Worm (Caenorhabditis elegans) whole organism, young adult: ENCODE results near the gene dyf-3.

Experiments
- B0261.1 ChIP-seq: sonication (generic microtip); optimal IDR thresholded peaks from 2 replicates; lab custom pipeline; 2016; ENCODE audit warnings: mild to moderate bottlenecking, missing genetic modification characterization, moderate library complexity, missing compliant biosample characterization
- F37B4.10 ChIP-seq: fragments of 200-800 bp; sonication (Bioruptor generic); IDR thresholded peaks from 2 replicates; pipeline ENCODE4 v1.3.6; 2022; ENCODE audit warnings: missing genetic modification characterization, missing compliant biosample characterization
- F39B2.1 ChIP-seq: fragments of 200-800 bp; sonication (Bioruptor generic); IDR thresholded peaks from 2 replicates; pipeline ENCODE4 v1.3.6; 2022; ENCODE audit warnings: missing genetic modification reagents, missing genetic modification characterization, missing compliant biosample characterization
- F55B11.4 ChIP-seq: sonication (generic microtip); optimal IDR thresholded peaks from 2 replicates; lab custom pipeline; 2016; ENCODE audit warnings: missing compliant biosample characterization, missing genetic modification characterization, borderline replicate concordance; ENCODE audit not compliant: insufficient read depth
- F57A8.1 ChIP-seq: fragments of 200-800 bp; sonication (Bioruptor generic); optimal IDR thresholded peaks from 2 replicates; lab custom pipeline; 2018; ENCODE audit warnings: mild to moderate bottlenecking, missing genetic modification characterization, moderate library complexity, missing compliant biosample characterization
- K12H6.12 ChIP-seq: fragments of 200-800 bp; sonication (Bioruptor generic); optimal IDR thresholded peaks from 2 replicates; lab custom pipeline; 2018; ENCODE audit warnings: mild to moderate bottlenecking, missing genetic modification characterization, missing compliant biosample characterization
- T07F8.4 ChIP-seq: sonication (generic microtip); optimal IDR thresholded peaks from 2 replicates; lab custom pipeline; 2016; ENCODE audit warnings: mild to moderate bottlenecking, missing genetic modification characterization, moderate library complexity, missing compliant biosample characterization
- Y53G8AR.9 ChIP-seq: fragments of 200-800 bp; sonication (Bioruptor generic); conservative IDR thresholded peaks from 2 replicates; pipeline ENCODE4 v1.3.6; 2022; ENCODE audit warnings: missing genetic modification reagents, missing genetic modification characterization, missing compliant biosample characterization
- Y56A3A.18 ChIP-seq: fragments of 200-800 bp; sonication (Bioruptor generic); IDR thresholded peaks from 2 replicates; pipeline ENCODE4 v1.3.6; 2022; ENCODE audit warnings: missing genetic modification reagents, missing genetic modification characterization, missing compliant biosample characterization
- ZK185.1 ChIP-seq: sonication (generic microtip); optimal IDR thresholded peaks from 2 replicates; lab custom pipeline; 2016; ENCODE audit warnings: mild to moderate bottlenecking, missing genetic modification characterization, missing compliant biosample characterization; ENCODE audit not compliant: poor library complexity, severe bottlenecking
- aptf-3 ChIP-seq: fragments of 200-800 bp; sonication (Bioruptor generic); IDR thresholded peaks from 2 replicates; pipeline ENCODE4 v1.3.6; 2022; ENCODE audit warnings: missing genetic modification characterization, missing compliant biosample characterization
- attf-3 ChIP-seq: fragments of 200-800 bp; sonication (Bioruptor generic); conservative IDR thresholded peaks from 2 replicates; pipeline ENCODE4 v1.3.6; 2022; ENCODE audit warnings: missing genetic modification reagents, missing genetic modification characterization, missing compliant biosample characterization
- bed-1 ChIP-seq: fragments of 200-800 bp; sonication (Bioruptor generic); IDR thresholded peaks from 2 replicates; pipeline ENCODE4 v1.3.6; 2022; ENCODE audit warnings: missing genetic modification reagents, missing genetic modification characterization, missing compliant biosample characterization
- ceh-27 ChIP-seq: fragments of 200-800 bp; sonication (Bioruptor generic); optimal IDR thresholded peaks from 2 replicates; lab custom pipeline; 2018; ENCODE audit warnings: mild to moderate bottlenecking, missing genetic modification characterization, moderate library complexity, missing compliant biosample characterization
- ceh-40 ChIP-seq: fragments of 200-800 bp; sonication (Bioruptor generic); IDR thresholded peaks from 2 replicates; pipeline ENCODE4 v1.3.6; 2022; ENCODE audit warnings: missing genetic modification characterization, missing compliant biosample characterization
- ceh-58 ChIP-seq: fragments of 200-800 bp; sonication (Bioruptor generic); IDR thresholded peaks from 2 replicates; pipeline ENCODE4 v1.3.6; 2022; ENCODE audit warnings: missing genetic modification characterization, missing compliant biosample characterization
- ceh-91 ChIP-seq: fragments of 200-800 bp; sonication (Bioruptor generic); IDR thresholded peaks from 2 replicates; pipeline ENCODE4 v1.3.6; 2022; ENCODE audit warnings: missing genetic modification reagents, missing genetic modification characterization, missing compliant biosample characterization
- dox-1 ChIP-seq: fragments of 200-800 bp; sonication (Bioruptor generic); IDR thresholded peaks from 2 replicates; pipeline ENCODE4 v1.3.6; 2022; ENCODE audit warnings: missing genetic modification reagents, missing genetic modification characterization, missing compliant biosample characterization
- efl-1 ChIP-seq: fragments of 150-350 bp; optimal IDR thresholded peaks from 2 replicates; lab custom pipeline; 2014; ENCODE audit warnings: missing biosample characterization, missing genetic modification reagents, missing genetic modification characterization
- ekl-4 ChIP-seq: fragments of 200-800 bp; sonication (Bioruptor generic); IDR thresholded peaks from 2 replicates; pipeline ENCODE4 v1.3.6; 2022; ENCODE audit warnings: missing genetic modification reagents, missing genetic modification characterization, missing compliant biosample characterization
- gei-17 ChIP-seq: fragments of 200-800 bp; sonication (Bioruptor generic); optimal IDR thresholded peaks from 2 replicates; lab custom pipeline; 2018; ENCODE audit warnings: mild to moderate bottlenecking, missing genetic modification characterization, missing compliant biosample characterization
- him-1 ChIP-seq: sonication (generic microtip); optimal IDR thresholded peaks from 2 replicates; lab custom pipeline; 2016; ENCODE audit warnings: missing genotype, missing genetic modification reagents, missing genetic modification characterization, missing compliant biosample characterization
- hmg-20 ChIP-seq: fragments of 200-800 bp; sonication (Bioruptor generic); IDR thresholded peaks from 2 replicates; pipeline ENCODE4 v1.3.6; 2022; ENCODE audit warnings: missing genetic modification reagents, missing genetic modification characterization, missing compliant biosample characterization
- lin-26 ChIP-seq: fragments of 200-800 bp; sonication (Bioruptor generic); IDR thresholded peaks from 2 replicates; pipeline ENCODE4 v1.3.6; 2022; ENCODE audit warnings: missing genetic modification reagents, missing genetic modification characterization, missing compliant biosample characterization
- lsy-27 ChIP-seq: sonication (generic microtip); optimal IDR thresholded peaks from 2 replicates; lab custom pipeline; 2017; ENCODE audit warnings: missing genetic modification characterization, mild to moderate bottlenecking, missing compliant biosample characterization, antibody characterized with exemption, missing genotype, borderline replicate concordance; ENCODE audit not compliant: insufficient read depth
- mcd-1 ChIP-seq: fragments of 200-800 bp; sonication (Bioruptor generic); IDR thresholded peaks from 2 replicates; pipeline ENCODE4 v1.3.6; 2022; ENCODE audit warnings: missing genetic modification reagents, missing genetic modification characterization, missing compliant biosample characterization
- mel-28 ChIP-seq: sonication (generic microtip); optimal IDR thresholded peaks from 2 replicates; lab custom pipeline; 2016; ENCODE audit warnings: borderline replicate concordance, mild to moderate bottlenecking, missing genetic modification characterization, missing compliant biosample characterization
- nfya-1 ChIP-seq: sonication (generic microtip); optimal IDR thresholded peaks from 2 replicates; lab custom pipeline; 2017; ENCODE audit warnings: antibody characterized with exemption, missing compliant biosample characterization, missing genetic modification characterization, borderline replicate concordance; ENCODE audit not compliant: insufficient read depth
- nfya-2 ChIP-seq: fragments of 200-800 bp; sonication (Bioruptor generic); IDR thresholded peaks from 2 replicates; pipeline ENCODE4 v1.3.6; 2022; ENCODE audit warnings: missing genetic modification reagents, missing genetic modification characterization, missing compliant biosample characterization
- nhr-120 ChIP-seq: fragments of 200-800 bp; sonication (Bioruptor generic); IDR thresholded peaks from 2 replicates; pipeline ENCODE4 v1.3.6; 2022; ENCODE audit warnings: missing genetic modification characterization, missing compliant biosample characterization
- nhr-80 ChIP-seq: sonication (generic microtip); optimal IDR thresholded peaks from 2 replicates; lab custom pipeline; 2016; ENCODE audit warnings: missing genetic modification characterization, missing compliant biosample characterization
- nhr-90 ChIP-seq: sonication (generic microtip); optimal IDR thresholded peaks from 2 replicates; lab custom pipeline; 2016; ENCODE audit warnings: missing genotype, mild to moderate bottlenecking, missing genetic modification characterization, missing compliant biosample characterization
- rec-8 ChIP-seq, 2 experiments: sonication (generic microtip); optimal IDR thresholded peaks; 2 replicates each; lab custom pipeline; 2016; ENCODE audit warnings: mild to moderate bottlenecking in 2 of 2, missing genetic modification characterization in 2 of 2, missing genetic modification reagents in 2 of 2, missing genotype in 2 of 2, missing biosample characterization in 1 of 2, missing compliant biosample characterization in 1 of 2, moderate library complexity in 1 of 2
- rpc-1 ChIP-seq, 2 experiments: fragments of 150-350 bp in 1 of 2; sonication (generic microtip) in 1 of 2; optimal IDR thresholded peaks; 2 replicates each; lab custom pipeline; 2014 to 2018; ENCODE audit warnings: missing biosample characterization in 1 of 2, missing genetic modification characterization in 1 of 2, missing genetic modification reagents in 1 of 2, missing genotype in 1 of 2
- sea-2 ChIP-seq: fragments of 200-800 bp; sonication (Bioruptor generic); IDR thresholded peaks from 2 replicates; pipeline ENCODE4 v1.3.6; 2022; ENCODE audit warnings: missing genetic modification characterization, missing compliant biosample characterization
- snpc-1.1 ChIP-seq: sonication (generic microtip); optimal IDR thresholded peaks from 2 replicates; lab custom pipeline; 2017; ENCODE audit warnings: missing genetic modification characterization, mild to moderate bottlenecking, missing compliant biosample characterization, antibody characterized with exemption, moderate library complexity, missing genotype, missing genetic modification reagents; ENCODE audit not compliant: insufficient read depth
- snpc-4 ChIP-seq, 5 experiments: fragments of 150-350 bp in 1 of 5; sonication (generic microtip) in 4 of 5; optimal IDR thresholded peaks; 2 replicates each; lab custom pipeline; 2014 to 2018; ENCODE audit warnings: missing genetic modification characterization in 5 of 5, missing biosample characterization in 3 of 5, antibody characterized with exemption in 2 of 5, mild to moderate bottlenecking in 2 of 5, missing compliant biosample characterization in 2 of 5, missing genotype in 2 of 5, moderate library complexity in 2 of 5, missing genetic modification reagents in 1 of 5
- somi-1 ChIP-seq: fragments of 200-800 bp; sonication (Bioruptor generic); optimal IDR thresholded peaks from 2 replicates; lab custom pipeline; 2018; ENCODE audit warnings: mild to moderate bottlenecking, missing genetic modification characterization, missing compliant biosample characterization
- sptf-2 ChIP-seq: fragments of 200-800 bp; sonication (Bioruptor generic); optimal IDR thresholded peaks from 2 replicates; lab custom pipeline; 2018; ENCODE audit warnings: mild to moderate bottlenecking, missing genetic modification characterization, missing compliant biosample characterization
- zim-3 ChIP-seq: sonication (generic microtip); optimal IDR thresholded peaks from 2 replicates; lab custom pipeline; 2017; ENCODE audit warnings: mild to moderate bottlenecking, missing genetic modification characterization, moderate library complexity, missing compliant biosample characterization
- ztf-6 ChIP-seq: fragments of 200-800 bp; sonication (Bioruptor generic); IDR thresholded peaks from 2 replicates; pipeline ENCODE4 v1.3.6; 2022; ENCODE audit warnings: missing genetic modification reagents, missing genetic modification characterization, missing compliant biosample characterization

dyf-3 gene

ce11 chrIV:3384593-3384992 lies 14.4 kb downstream of the dyf-3 start (continued):
- TF ChIP-seq nhr-90 (tag; lab: Kevin White, UChicago) (no peak), somi-1 (GFP tag; lab: Kevin White, UChicago) (peak; percentile 61), dox-1 (peak; percentile 88), B0261.1 (tag; lab: Kevin White, UChicago) (no peak), mcd-1 (GFP tag; lab: Robert Waterston, UW) (peak; percentile 91), F55B11.4 (tag; lab: Kevin White, UChicago) (no peak), hmg-20 (no peak), ceh-91 (GFP tag; lab: Robert Waterston, UW) (no peak), aptf-3 (GFP tag; lab: Robert Waterston, UW) (no peak), Y53G8AR.9 (GFP tag; lab: Robert Waterston, UW) (peak; percentile 88), nhr-80 (tag; lab: Kevin White, UChicago) (peak; percentile 72), mel-28 (no peak), snpc-4 (GFP tag; optimal IDR thresholded peaks at IDR 0.05; lab: Kevin White, UChicago) (no peak), snpc-4 (tag; optimal IDR thresholded peaks at IDR 0.05; lab: Kevin White, UChicago) (peak in 2 of 4 experiments; percentile 64 to 65), ceh-58 (GFP tag; lab: Robert Waterston, UW) (no peak), nhr-120 (GFP tag; lab: Robert Waterston, UW) (no peak), sea-2 (GFP tag; lab: Robert Waterston, UW) (no peak), gei-17 (GFP tag; lab: Kevin White, UChicago) (peak; percentile 71), nfya-1 (no peak), bed-1 (GFP tag; lab: Robert Waterston, UW) (no peak), lsy-27 (no peak), zim-3 (tag; lab: Kevin White, UChicago) (no peak), rec-8 (tag; optimal IDR thresholded peaks at IDR 0.05; lab: Kevin White, UChicago) (no peak), F37B4.10 (GFP tag; lab: Robert Waterston, UW) (no peak), F57A8.1 (GFP tag; lab: Kevin White, UChicago) (no peak), efl-1 (GFP tag; lab: Kevin White, UChicago) (no peak), snpc-1.1 (tag; lab: Kevin White, UChicago) (no peak), T07F8.4 (no peak), him-1 (no peak), rpc-1 (optimal IDR thresholded peaks at IDR 0.05; lab: Kevin White, UChicago) (no peak), rpc-1 (tag; optimal IDR thresholded peaks at IDR 0.05; lab: Kevin White, UChicago) (no peak), ZK185.1 (tag; lab: Kevin White, UChicago) (peak; percentile 46), sptf-2 (no peak), nfya-2 (GFP tag; lab: Robert Waterston, UW) (no peak), K12H6.12 (peak; percentile 86), F39B2.1 (no peak), ztf-6 (GFP tag; lab: Robert Waterston, UW) (no peak), ceh-40 (GFP tag; lab: Robert Waterston, UW) (no peak), attf-3 (GFP tag; lab: Robert Waterston, UW) (peak; percentile 61; the same call in 1 of the 2 replicates), Y56A3A.18 (GFP tag; lab: Robert Waterston, UW) (no peak), ceh-27 (GFP tag; lab: Kevin White, UChicago) (peak; percentile 83), ekl-4 (GFP tag; lab: Robert Waterston, UW) (peak; percentile 93), lin-26 (GFP tag; lab: Robert Waterston, UW) (peak; percentile 63; the same call in 1 of the 2 replicates)
